Worm (Caenorhabditis elegans) whole organism, L1 larva: ENCODE data around the gene C01G10.10.

Experiments
- ceh-90 ChIP-seq: sonication (generic microtip); optimal IDR thresholded peaks from 2 replicates; lab custom pipeline; 2016; ENCODE audit warnings: missing genetic modification characterization, missing compliant biosample characterization
- egl-27 ChIP-seq, 2 experiments: fragments of 150-350 bp in 1 of 2; sonication (generic microtip); optimal IDR thresholded peaks; 3 replicates each; lab custom pipeline; 2017 to 2018; ENCODE audit warnings: missing biosample characterization in 2 of 2, missing genetic modification characterization in 2 of 2, missing genetic modification reagents in 2 of 2
- nhr-76 ChIP-seq: sonication (generic microtip); optimal IDR thresholded peaks from 2 replicates; lab custom pipeline; 2017; ENCODE audit warnings: missing biosample characterization, missing genetic modification characterization
- nhr-77 ChIP-seq: fragments of 150-350 bp; optimal IDR thresholded peaks from 2 replicates; lab custom pipeline; 2014; ENCODE audit warnings: missing biosample characterization, missing genetic modification characterization
- unc-30 ChIP-seq: sonication (generic microtip); optimal IDR thresholded peaks from 2 replicates; lab custom pipeline; 2017; ENCODE audit warnings: missing biosample characterization, missing genetic modification characterization

- no peak for TF ChIP-seq nhr-77 (tag; lab: Kevin White, UChicago)
- TF ChIP-seq nhr-76 (tag; lab: Kevin White, UChicago) = no peak
- no peak for TF ChIP-seq egl-27 (tag; optimal IDR thresholded peaks at IDR 0.05; lab: Kevin White, UChicago)
- TF ChIP-seq unc-30 = no peak
- no peak for TF ChIP-seq ceh-90 (tag; lab: Kevin White, UChicago)
Observed at ce11 chrV:15051720-15052119, 30.5 kb downstream of the C01G10.10 start.
